Worm (Caenorhabditis elegans): Measurements from ENCODE around the gene C02F5.2.

DNA sequence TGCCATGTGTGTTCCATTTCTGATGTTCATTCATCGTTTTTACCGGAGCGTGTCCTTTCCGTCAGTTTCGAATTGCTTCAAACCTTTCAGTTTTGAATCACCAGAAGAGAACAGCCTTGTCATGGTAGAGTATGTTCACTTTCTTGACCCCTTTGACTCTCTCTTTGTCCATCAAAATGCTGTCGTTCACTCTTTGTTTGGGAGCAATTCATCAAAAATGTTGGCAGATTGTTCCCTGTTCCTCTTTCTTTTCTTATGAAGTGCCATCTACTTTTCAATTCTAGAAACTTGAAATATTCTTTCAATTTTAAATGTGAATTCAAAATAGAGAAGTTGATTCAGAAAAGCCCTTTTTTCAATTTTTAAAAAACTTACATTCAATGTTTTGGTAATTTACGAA, 31.9 kb downstream of the C02F5.2 start:
- TF ChIP-seq ama-1 (optimal IDR thresholded peaks at IDR 0.05) (no peak), hmbx-1 (tag; optimal IDR thresholded peaks at IDR 0.05) (no peak)
